Worm (Caenorhabditis elegans): ENCODE data around the gene plc-2.
A peak's percentile ranks its signal among the peaks of the same experiment; 100 is the strongest.

DNA sequence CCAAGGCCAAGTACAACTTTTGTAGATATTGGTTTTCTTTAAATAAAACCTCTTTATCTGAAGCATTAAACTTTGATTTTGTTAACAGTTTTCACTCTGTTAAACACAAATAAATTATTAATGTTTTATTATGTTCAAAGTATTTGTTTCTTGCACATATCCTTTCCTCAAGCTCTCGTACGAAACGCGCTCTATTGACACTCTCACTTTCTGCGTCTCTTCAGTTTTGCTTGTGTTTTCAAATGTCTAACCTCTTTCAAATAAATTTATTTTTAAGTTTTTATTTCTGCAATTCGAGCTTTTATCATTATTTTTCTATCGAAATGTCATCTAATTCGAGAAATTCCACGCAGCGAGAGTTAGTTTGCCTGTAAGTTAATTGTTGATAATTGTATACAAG, 48.6 kb upstream of the plc-2 start, which contains the start of gene K08F9.4:
- TF ChIP-seq lin-13 (GFP tag; optimal IDR thresholded peaks at IDR 0.05) (peak; percentile 7), zag-1 (tag; optimal IDR thresholded peaks at IDR 0.05) (no peak), nhr-237 (tag; optimal IDR thresholded peaks at IDR 0.05) (no peak)

Measured in whole organism, L4 larva.